Fruit fly (Drosophila melanogaster) whole organism, pupa: ENCODE measurements around the gene Pif2.

Source experiments
- CG12605 ChIP-seq: fragments of 200-800 bp; sonication (Bioruptor generic); IDR thresholded peaks from 2 replicates; pipeline ENCODE4 v1.3.6; 2022; ENCODE audit warnings: missing biosample characterization, missing genetic modification characterization
- CG13204 ChIP-seq: fragments of 200-800 bp; sonication (Bioruptor generic); optimal IDR thresholded peaks from 2 replicates; lab custom pipeline; 2018; ENCODE audit warnings: missing biosample characterization, mild to moderate bottlenecking, missing genetic modification characterization, moderate library complexity
- CG14655 ChIP-seq: fragments of 200-800 bp; sonication (Bioruptor generic); optimal IDR thresholded peaks from 3 replicates; lab custom pipeline; 2017; ENCODE audit warnings: mild to moderate bottlenecking, missing biosample characterization, missing genetic modification reagents, missing genetic modification characterization
- CG15710 ChIP-seq: fragments of 200-800 bp; sonication (Bioruptor generic); optimal IDR thresholded peaks from 2 replicates; lab custom pipeline; 2018; ENCODE audit warnings: missing biosample characterization, mild to moderate bottlenecking, missing genetic modification characterization, moderate library complexity
- CG17806 ChIP-seq: fragments of 200-800 bp; sonication (Bioruptor generic); optimal IDR thresholded peaks from 2 replicates; lab custom pipeline; 2018; ENCODE audit warnings: missing biosample characterization, mild to moderate bottlenecking, missing genetic modification characterization, moderate library complexity
- CG32121 ChIP-seq: fragments of 200-800 bp; sonication (Bioruptor generic); IDR thresholded peaks from 2 replicates; pipeline ENCODE4 v1.3.6; 2022; ENCODE audit warnings: missing biosample characterization, missing genetic modification characterization
- CG34367 ChIP-seq: fragments of 200-800 bp; sonication (Bioruptor generic); optimal IDR thresholded peaks from 2 replicates; lab custom pipeline; 2018; ENCODE audit warnings: missing biosample characterization, mild to moderate bottlenecking, missing genetic modification characterization
- CG4496 ChIP-seq: fragments of 200-800 bp; sonication (Bioruptor generic); IDR thresholded peaks from 3 replicates; pipeline ENCODE4 v1.3.6; 2022; ENCODE audit warnings: missing biosample characterization, missing genetic modification characterization
- CG8159 ChIP-seq: fragments of 200-800 bp; sonication (Bioruptor generic); optimal IDR thresholded peaks from 3 replicates; lab custom pipeline; 2018; ENCODE audit warnings: missing biosample characterization, mild to moderate bottlenecking, missing genetic modification characterization, moderate library complexity
- CG8301 ChIP-seq: fragments of 200-800 bp; sonication (Bioruptor generic); optimal IDR thresholded peaks from 2 replicates; lab custom pipeline; 2018; ENCODE audit warnings: missing biosample characterization, mild to moderate bottlenecking, missing genetic modification characterization
- CG9948 ChIP-seq: fragments of 200-800 bp; sonication (Bioruptor generic); optimal IDR thresholded peaks from 2 replicates; lab custom pipeline; 2018; ENCODE audit warnings: missing biosample characterization, mild to moderate bottlenecking, missing genetic modification characterization, moderate library complexity
- D1 ChIP-seq: fragments of 200-800 bp; sonication (Bioruptor generic); optimal IDR thresholded peaks from 2 replicates; lab custom pipeline; 2018; ENCODE audit warnings: missing biosample characterization, mild to moderate bottlenecking, missing genetic modification characterization, moderate library complexity
- EcR ChIP-seq: fragments of 200-800 bp; sonication (Bioruptor generic); optimal IDR thresholded peaks from 3 replicates; lab custom pipeline; 2019; ENCODE audit warnings: missing biosample characterization, missing genetic modification characterization, mild to moderate bottlenecking, moderate library complexity, missing genetic modification reagents
- Ets98B ChIP-seq: fragments of 200-800 bp; sonication (Bioruptor generic); IDR thresholded peaks from 2 replicates; pipeline ENCODE4 v1.3.6; 2022; ENCODE audit warnings: missing biosample characterization, missing genetic modification characterization
- Pif1A ChIP-seq: fragments of 200-800 bp; sonication (Bioruptor generic); optimal IDR thresholded peaks from 3 replicates; lab custom pipeline; 2016; ENCODE audit warnings: missing biosample characterization, missing genetic modification characterization
- Snoo ChIP-seq: fragments of 200-800 bp; sonication (Bioruptor generic); optimal IDR thresholded peaks from 3 replicates; lab custom pipeline; 2017; ENCODE audit warnings: missing biosample characterization, mild to moderate bottlenecking, missing genetic modification characterization, inconsistent platforms
- fd96Ca ChIP-seq: fragments of 200-800 bp; sonication (Bioruptor generic); IDR thresholded peaks from 3 replicates; pipeline ENCODE4 v1.3.6; 2022; ENCODE audit warnings: missing biosample characterization, missing genetic modification characterization
- gl ChIP-seq: fragments of 200-800 bp; sonication (Bioruptor generic); optimal IDR thresholded peaks from 2 replicates; lab custom pipeline; 2018; ENCODE audit warnings: missing biosample characterization, mild to moderate bottlenecking, missing genetic modification characterization
- rn ChIP-seq: fragments of 200-800 bp; sonication (Bioruptor generic); IDR thresholded peaks from 2 replicates; pipeline ENCODE4 v1.3.6; 2022; ENCODE audit warnings: missing biosample characterization, missing genetic modification characterization

Gene Pif2

DNA sequence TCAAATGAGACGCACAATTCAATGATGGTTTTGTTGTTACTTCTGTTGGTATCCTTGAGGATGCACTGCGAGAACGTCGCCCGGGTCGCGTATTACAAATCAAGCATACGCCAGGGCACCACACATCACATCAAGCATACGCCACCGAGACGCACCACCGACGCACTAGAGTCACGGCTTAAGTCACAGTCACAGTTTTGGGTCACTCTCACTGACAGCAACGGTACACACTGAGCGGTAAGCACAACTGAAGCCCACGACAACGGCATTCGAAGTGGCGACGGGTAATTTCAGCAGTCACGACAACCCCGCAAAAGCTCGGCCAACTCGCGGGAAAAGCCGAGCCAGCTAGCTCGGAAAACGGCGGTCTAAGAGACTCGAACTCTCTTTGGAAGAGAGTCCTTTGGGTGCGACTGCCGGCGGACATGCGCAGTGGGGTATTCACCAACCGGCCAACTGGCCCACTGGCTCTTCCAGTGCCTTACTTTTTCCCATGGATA, 44.3 kb downstream of the Pif2 start, which contains the start of gene dpr11:
TSS of gene dpr11 (minus strand) at position 263 of the 500 bp plus-strand sequence.
- no peak for TF ChIP-seq CG15710
- no peak for TF ChIP-seq CG9948 (tag; lab: Kevin White, UChicago)
- no peak for TF ChIP-seq CG8301 (tag; lab: Kevin White, UChicago)
- no peak for TF ChIP-seq Ets98B (GFP tag; lab: Robert Waterston, UW)
- no peak for TF ChIP-seq CG34367
- TF ChIP-seq gl (tag; lab: Kevin White, UChicago) = no peak
- TF ChIP-seq D1 (tag; lab: Kevin White, UChicago) = no peak
- no peak for TF ChIP-seq CG32121 (GFP tag; lab: Robert Waterston, UW)
- TF ChIP-seq Snoo (tag; lab: Kevin White, UChicago) = no peak
- TF ChIP-seq CG12605 (GFP tag; lab: Robert Waterston, UW) = no peak
- TF ChIP-seq CG17806 = no peak
- no peak for TF ChIP-seq CG8159
- TF ChIP-seq fd96Ca = no peak
- TF ChIP-seq Pif1A = no peak
- TF ChIP-seq, all 21 proteins: peak for 0

DNA sequence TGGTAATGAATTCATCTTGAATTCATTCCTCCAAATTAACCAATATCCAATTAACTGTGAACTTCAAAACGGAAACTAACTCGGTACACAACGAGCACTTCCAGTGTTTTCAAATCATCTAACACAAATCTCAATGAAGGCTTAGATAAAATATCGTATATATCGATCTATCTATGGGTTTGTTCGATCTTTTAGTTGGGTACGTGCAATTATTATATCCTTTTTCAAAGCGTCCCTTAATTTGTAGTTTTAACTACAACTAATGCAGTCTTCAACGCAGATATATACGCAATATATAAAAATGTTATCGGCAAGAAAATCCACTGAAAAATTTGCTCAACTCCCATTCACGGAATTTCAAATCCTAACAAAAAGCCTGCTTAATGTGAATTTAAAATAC, 49.1 kb downstream of the Pif2 start, which contains the start of gene CG1138:
TSS of gene CG1138 (minus strand) at position 101 of the 400 bp plus-strand sequence.
- no peak for TF ChIP-seq CG9948 (tag; lab: Kevin White, UChicago)
- TF ChIP-seq CG13204 (GFP tag; lab: Kevin White, UChicago) = no peak
- TF ChIP-seq fd96Ca = no peak
- TF ChIP-seq CG32121 (GFP tag; lab: Robert Waterston, UW) = no peak
- no peak for TF ChIP-seq gl (tag; lab: Kevin White, UChicago)
- TF ChIP-seq CG8159 = no peak
- no peak for TF ChIP-seq Pif1A
- no peak for TF ChIP-seq EcR (GFP tag; lab: Kevin White, UChicago)
- no peak for TF ChIP-seq CG14655
- no peak for TF ChIP-seq Snoo (tag; lab: Kevin White, UChicago)
- TF ChIP-seq CG17806 = no peak
- TF ChIP-seq CG15710 = no peak
- no peak for TF ChIP-seq D1 (tag; lab: Kevin White, UChicago)
- no peak for TF ChIP-seq CG4496
- TF ChIP-seq CG34367 = no peak
- TF ChIP-seq rn (GFP tag; lab: Robert Waterston, UW) = no peak
- TF ChIP-seq CG12605 (GFP tag; lab: Robert Waterston, UW) = no peak
